Worm (Caenorhabditis elegans) whole organism, L4 larva: ENCODE measurements around the gene C16D9.1.

Experiments
- ZK546.5 ChIP-seq, 2 experiments: sonication (generic microtip); optimal IDR thresholded peaks; 2 replicates each; lab custom pipeline; 2017; ENCODE audit warnings: missing biosample characterization in 2 of 2, missing genetic modification characterization in 2 of 2
- hlh-11 ChIP-seq: fragments of 200-800 bp; sonication (Bioruptor generic); optimal IDR thresholded peaks from 2 replicates; lab custom pipeline; 2018; ENCODE audit warnings: mild to moderate bottlenecking, missing genetic modification characterization, missing compliant biosample characterization
- zag-1 ChIP-seq: fragments of 150-350 bp; optimal IDR thresholded peaks from 2 replicates; lab custom pipeline; 2014; ENCODE audit warnings: missing biosample characterization, missing genetic modification characterization

- TF ChIP-seq hlh-11 (tag; lab: Kevin White, UChicago): no peak
- no peak for TF ChIP-seq ZK546.5 (tag; optimal IDR thresholded peaks at IDR 0.05; lab: Kevin White, UChicago)
- TF ChIP-seq zag-1 (tag; lab: Kevin White, UChicago): no peak
Measured at ce11 chrV:8307681-8308080, 48.6 kb downstream of the C16D9.1 start, which contains the start of gene clec-218.
